Fruit fly (Drosophila melanogaster) whole organism, pupa: ENCODE measurements around the gene CG31126.

Experiments used
- CG4496 ChIP-seq: fragments of 200-800 bp; sonication (Bioruptor generic); IDR thresholded peaks from 3 replicates; pipeline ENCODE4 v1.3.6; 2022; ENCODE audit warnings: missing biosample characterization, missing genetic modification characterization
- CG8301 ChIP-seq: fragments of 200-800 bp; sonication (Bioruptor generic); optimal IDR thresholded peaks from 2 replicates; lab custom pipeline; 2018; ENCODE audit warnings: missing biosample characterization, mild to moderate bottlenecking, missing genetic modification characterization
- Pif1A ChIP-seq: fragments of 200-800 bp; sonication (Bioruptor generic); optimal IDR thresholded peaks from 3 replicates; lab custom pipeline; 2016; ENCODE audit warnings: missing biosample characterization, missing genetic modification characterization

DNA sequence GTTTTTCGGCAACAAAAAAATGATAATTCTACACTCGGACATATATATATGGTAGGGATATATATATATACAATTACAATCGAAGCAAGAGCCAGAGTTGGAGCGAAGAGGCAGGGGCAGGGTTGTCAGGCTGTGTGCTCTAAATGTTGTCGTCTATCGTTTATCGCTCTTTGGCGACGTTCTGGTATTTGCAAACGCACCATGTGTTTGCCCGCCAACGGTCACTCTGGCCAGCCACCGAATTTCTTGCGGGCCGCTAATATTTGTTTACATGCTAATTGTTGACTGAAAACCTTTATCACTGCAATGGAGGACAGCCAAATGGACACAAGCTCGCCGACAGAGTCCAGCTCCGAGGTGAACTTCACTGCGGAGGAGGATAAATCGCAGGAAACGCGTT lies 9.5 kb upstream of the CG31126 start, which contains the start of the genes puf and ash2:
- peak; percentile 47; the same call in 1 of the 3 replicates for TF ChIP-seq CG4496 (GFP tag; lab: Robert Waterston, UW)
- TF ChIP-seq CG8301: no peak
- TF ChIP-seq Pif1A (GFP tag; lab: Kevin White, UChicago): no peak
